Worm (Caenorhabditis elegans) whole organism, L1 larva: ENCODE results near the gene srt-59.

Experiments used
- aha-1 ChIP-seq: fragments of 150-350 bp; optimal IDR thresholded peaks from 2 replicates; lab custom pipeline; 2014; ENCODE audit warnings: missing biosample characterization, missing genetic modification characterization
- ceh-90 ChIP-seq: sonication (generic microtip); optimal IDR thresholded peaks from 2 replicates; lab custom pipeline; 2016; ENCODE audit warnings: missing genetic modification characterization, missing compliant biosample characterization
- lin-13 ChIP-seq: fragments of 150-350 bp; optimal IDR thresholded peaks from 2 replicates; lab custom pipeline; 2014; ENCODE audit warnings: missing biosample characterization, missing genetic modification reagents, missing genetic modification characterization
- lin-15B ChIP-seq: fragments of 150-350 bp; sonication (generic microtip); optimal IDR thresholded peaks from 3 replicates; lab custom pipeline; 2014; ENCODE audit warnings: missing biosample characterization, missing genetic modification characterization
- lsy-2 ChIP-seq, 2 experiments: fragments of 150-350 bp; optimal IDR thresholded peaks; 2 replicates each; lab custom pipeline; 2014; ENCODE audit warnings: missing biosample characterization in 2 of 2, missing genetic modification characterization in 2 of 2
- mep-1 ChIP-seq: fragments of 150-350 bp; optimal IDR thresholded peaks from 2 replicates; lab custom pipeline; 2014; ENCODE audit warnings: missing biosample characterization, missing genetic modification characterization
- nhr-12 ChIP-seq: sonication (generic microtip); optimal IDR thresholded peaks from 2 replicates; lab custom pipeline; 2017; ENCODE audit warnings: missing biosample characterization, missing genetic modification characterization
- nhr-19 ChIP-seq: fragments of 200-800 bp; sonication (Bioruptor generic); conservative IDR thresholded peaks from 2 replicates; pipeline ENCODE4 v1.3.6; 2022; ENCODE audit warnings: missing genetic modification characterization, missing compliant biosample characterization
- pqm-1 ChIP-seq: sonication (generic microtip); optimal IDR thresholded peaks from 3 replicates; lab custom pipeline; 2017; ENCODE audit warnings: missing biosample characterization, missing genetic modification characterization
- skn-1 ChIP-seq: fragments of 150-350 bp; optimal IDR thresholded peaks from 2 replicates; lab custom pipeline; 2014; ENCODE audit warnings: missing biosample characterization, missing genetic modification characterization
- snu-23 ChIP-seq: sonication (generic microtip); optimal IDR thresholded peaks from 2 replicates; lab custom pipeline; 2016; ENCODE audit warnings: missing genetic modification characterization, missing compliant biosample characterization
- sptf-1 ChIP-seq: fragments of 150-350 bp; optimal IDR thresholded peaks from 2 replicates; lab custom pipeline; 2014; ENCODE audit warnings: missing biosample characterization, missing genetic modification characterization
- unc-62 ChIP-seq: fragments of 150-350 bp; optimal IDR thresholded peaks from 2 replicates; lab custom pipeline; 2014; ENCODE audit warnings: missing biosample characterization, missing genetic modification reagents, missing genetic modification characterization
- xbp-1 ChIP-seq: sonication (generic microtip); optimal IDR thresholded peaks from 2 replicates; lab custom pipeline; 2016; ENCODE audit warnings: missing genetic modification characterization, missing compliant biosample characterization

DNA sequence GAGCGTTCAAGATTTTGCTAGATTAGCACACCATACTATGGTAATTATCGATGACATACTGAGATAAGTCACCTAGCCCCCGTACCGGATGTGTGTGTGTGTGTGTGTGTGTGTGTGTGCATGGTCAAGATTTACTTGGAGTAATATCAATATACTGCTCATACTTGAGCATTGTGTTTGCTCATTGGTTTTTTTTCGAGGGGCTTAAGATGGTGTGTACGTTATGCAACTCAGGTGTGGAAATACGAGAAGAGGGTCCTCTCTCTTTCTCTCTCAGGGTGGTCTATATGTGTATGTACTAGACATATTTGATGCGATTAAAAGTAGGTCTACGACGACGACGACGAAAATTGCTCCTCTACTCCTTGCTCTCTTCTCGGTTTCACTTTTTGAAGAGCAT, 41.2 kb downstream of the srt-59 start:
- TF ChIP-seq lin-13 (GFP tag; lab: Kevin White, UChicago) (no peak), aha-1 (tag; lab: Kevin White, UChicago) (no peak), nhr-12 (no peak), lin-15B (no peak), sptf-1 (tag; lab: Kevin White, UChicago) (no peak), ceh-90 (tag; lab: Kevin White, UChicago) (no peak), mep-1 (tag; lab: Kevin White, UChicago) (no peak), nhr-19 (GFP tag; lab: Robert Waterston, UW) (no peak), xbp-1 (tag; lab: Kevin White, UChicago) (no peak), unc-62 (GFP tag; lab: Kevin White, UChicago) (no peak), skn-1 (tag; lab: Kevin White, UChicago) (no peak), snu-23 (GFP tag; lab: Kevin White, UChicago) (no peak), lsy-2 (tag; optimal IDR thresholded peaks at IDR 0.05; lab: Kevin White, UChicago) (no peak), pqm-1 (tag; lab: Kevin White, UChicago) (no peak)
